Fruit fly (Drosophila melanogaster) whole organism, wandering third instar larva: ENCODE data around the gene Cyp4d2.

Source experiments
- Abd-B ChIP-seq: fragments of >200 bp; optimal IDR thresholded peaks from 2 replicates; lab custom pipeline; 2017; ENCODE audit warnings: missing biosample characterization, missing genetic modification characterization
- CG32264 ChIP-seq: fragments of 200-800 bp; sonication (Bioruptor generic); optimal IDR thresholded peaks from 2 replicates; lab custom pipeline; 2016; ENCODE audit warnings: missing biosample characterization, missing genetic modification characterization
- CG9705 ChIP-seq: fragments of 200-800 bp; sonication (Bioruptor generic); optimal IDR thresholded peaks from 2 replicates; lab custom pipeline; 2018; ENCODE audit warnings: missing biosample characterization, mild to moderate bottlenecking, missing genetic modification characterization
- CrebA ChIP-seq: fragments of 200-800 bp; sonication (Bioruptor generic); optimal IDR thresholded peaks from 2 replicates; lab custom pipeline; 2016; ENCODE audit warnings: missing biosample characterization, mild to moderate bottlenecking, missing genetic modification characterization, borderline replicate concordance
- Dfd ChIP-seq: fragments of >200 bp; optimal IDR thresholded peaks from 2 replicates; lab custom pipeline; 2017; ENCODE audit warnings: missing biosample characterization, missing genetic modification characterization
- HLH106 ChIP-seq: fragments of 200-800 bp; optimal IDR thresholded peaks from 3 replicates; lab custom pipeline; 2019; ENCODE audit warnings: missing biosample characterization, mild to moderate bottlenecking, missing genetic modification characterization, moderate library complexity
- Hr78 ChIP-seq: fragments of >200 bp; optimal IDR thresholded peaks from 2 replicates; lab custom pipeline; 2017; ENCODE audit warnings: missing biosample characterization, missing genetic modification characterization
- Hr83 ChIP-seq: fragments of 200-300 bp; sonication (Bioruptor generic); optimal IDR thresholded peaks from 2 replicates; lab custom pipeline; 2016; ENCODE audit warnings: missing biosample characterization, mild to moderate bottlenecking, missing genetic modification characterization, moderate library complexity; ENCODE audit not compliant: poor library complexity, severe bottlenecking
- Jra ChIP-seq: sonication (Bioruptor generic); optimal IDR thresholded peaks from 2 replicates; lab custom pipeline; 2016; ENCODE audit warnings: missing biosample characterization, missing genetic modification characterization
- OdsH ChIP-seq: fragments of 200-800 bp; sonication (Bioruptor generic); optimal IDR thresholded peaks from 2 replicates; lab custom pipeline; 2016; ENCODE audit warnings: missing biosample characterization, mild to moderate bottlenecking, missing genetic modification characterization
- Rel ChIP-seq, 2 experiments: fragments of 200-800 bp; sonication (Bioruptor generic) in 1 of 2; optimal IDR thresholded peaks; 2 replicates in 1 of 2; 3 replicates in 1 of 2; lab custom pipeline; 2016 to 2019; ENCODE audit warnings: mild to moderate bottlenecking in 2 of 2, missing biosample characterization in 2 of 2, missing genetic modification characterization in 2 of 2, moderate library complexity in 1 of 2
- Sp1 ChIP-seq: fragments of 200-800 bp; sonication (Bioruptor generic); optimal IDR thresholded peaks from 3 replicates; lab custom pipeline; 2019; ENCODE audit warnings: missing biosample characterization, mild to moderate bottlenecking, missing genetic modification characterization, moderate library complexity
- Vsx2 ChIP-seq: fragments of 200-300, 225-300 bp; sonication (Bioruptor generic); optimal IDR thresholded peaks from 2 replicates; lab custom pipeline; 2018; ENCODE audit warnings: missing biosample characterization, missing genetic modification characterization; ENCODE audit not compliant: partially characterized antibody
- br ChIP-seq: fragments of 200-800 bp; sonication (Bioruptor generic); optimal IDR thresholded peaks from 2 replicates; lab custom pipeline; 2016; ENCODE audit warnings: missing biosample characterization, missing genetic modification characterization
- dl ChIP-seq, 2 experiments: fragments of 175-275, 200-275 bp in 1 of 2; fragments of 200-275 bp in 1 of 2; sonication (Bioruptor generic); optimal IDR thresholded peaks; lab custom pipeline; 2018; ENCODE audit warnings: mild to moderate bottlenecking in 2 of 2, missing biosample characterization in 2 of 2, missing genetic modification characterization in 2 of 2, moderate library complexity in 2 of 2; ENCODE audit not compliant: partially characterized antibody in 2 of 2, insufficient read depth in 1 of 2
- dmrt93B ChIP-seq: fragments of 200-800 bp; sonication (Bioruptor generic); optimal IDR thresholded peaks from 2 replicates; lab custom pipeline; 2018; ENCODE audit warnings: missing biosample characterization, mild to moderate bottlenecking, missing genetic modification characterization
- dsf ChIP-seq: sonication (Bioruptor generic); optimal IDR thresholded peaks from 2 replicates; lab custom pipeline; 2016; ENCODE audit warnings: missing biosample characterization, missing genetic modification characterization, borderline replicate concordance
- ey ChIP-seq: fragments of 200-800 bp; sonication (Bioruptor generic); optimal IDR thresholded peaks from 2 replicates; lab custom pipeline; 2016; ENCODE audit warnings: missing biosample characterization, missing genetic modification characterization
- foxo ChIP-seq, 2 experiments: fragments of 200-800 bp; sonication (Bioruptor generic); optimal IDR thresholded peaks; 2 replicates in 1 of 2; 3 replicates in 1 of 2; lab custom pipeline; 2016 to 2017; ENCODE audit warnings: missing biosample characterization in 2 of 2, missing genetic modification characterization in 2 of 2
- fru ChIP-seq: fragments of 200-800 bp; sonication (Bioruptor generic); optimal IDR thresholded peaks from 3 replicates; lab custom pipeline; 2016; ENCODE audit warnings: missing biosample characterization, mild to moderate bottlenecking, missing genetic modification characterization
- h ChIP-seq: fragments of 200-800 bp; sonication (Bioruptor generic); optimal IDR thresholded peaks from 3 replicates; lab custom pipeline; 2016; ENCODE audit warnings: missing biosample characterization, mild to moderate bottlenecking, missing genetic modification characterization
- lola ChIP-seq: fragments of >200 bp; optimal IDR thresholded peaks from 2 replicates; lab custom pipeline; 2017; ENCODE audit warnings: missing biosample characterization, missing genetic modification characterization
- pan ChIP-seq: fragments of >200 bp; optimal IDR thresholded peaks from 2 replicates; lab custom pipeline; 2017
- psq ChIP-seq: fragments of 200-800 bp; sonication (Bioruptor generic); optimal IDR thresholded peaks from 3 replicates; lab custom pipeline; 2017; ENCODE audit warnings: missing biosample characterization, mild to moderate bottlenecking, missing genetic modification characterization, moderate library complexity
- rgr ChIP-seq: fragments of 200-800 bp; sonication (Bioruptor generic); optimal IDR thresholded peaks from 3 replicates; lab custom pipeline; 2016; ENCODE audit warnings: missing biosample characterization, mild to moderate bottlenecking, missing genetic modification characterization
- tai ChIP-seq: sonication (Bioruptor generic); optimal IDR thresholded peaks from 2 replicates; lab custom pipeline; 2016; ENCODE audit warnings: missing biosample characterization, missing genetic modification characterization
- usp ChIP-seq: fragments of >200 bp; optimal IDR thresholded peaks from 2 replicates; lab custom pipeline; 2017; ENCODE audit warnings: missing biosample characterization, missing genetic modification characterization
- woc ChIP-seq: sonication (Bioruptor generic); optimal IDR thresholded peaks from 2 replicates; lab custom pipeline; 2016; ENCODE audit warnings: missing biosample characterization, mild to moderate bottlenecking, missing genetic modification characterization

Cyp4d2 gene

dm6 chrX:2196086-2196732 lies 20.4 kb downstream of the Cyp4d2 start (continued):
- TF ChIP-seq dmrt93B (peak; percentile 52), dl (GFP tag; optimal IDR thresholded peaks at IDR 0.05; lab: Kevin White, UChicago; ENCODE audit: insufficient read depth in 1 of 2, partially characterized antibody in 2 of 2) (no peak), CG9705 (GFP tag; lab: Kevin White, UChicago) (no peak), ey (GFP tag; lab: Kevin White, UChicago) (peak; percentile 85), CrebA (GFP tag; lab: Kevin White, UChicago) (no peak), CG32264 (no peak), Hr78 (no peak), lola (GFP tag; lab: Kevin White, UChicago) (no peak)

dm6 chrX:2197414-2198271 lies 21.8 kb downstream of the Cyp4d2 start:
- TF ChIP-seq Jra (GFP tag; lab: Kevin White, UChicago) (no peak), fru (GFP tag; lab: Kevin White, UChicago) (peak; percentile 17), usp (GFP tag; lab: Kevin White, UChicago) (no peak), br (peak; percentile 19), Rel (GFP tag; optimal IDR thresholded peaks at IDR 0.05; lab: Kevin White, UChicago) (no peak), Rel (tag; optimal IDR thresholded peaks at IDR 0.05; lab: Kevin White, UChicago) (peak; percentile 97), psq (GFP tag; lab: Kevin White, UChicago) (no peak), h (GFP tag; lab: Kevin White, UChicago) (peak; percentile 33), Sp1 (GFP tag; lab: Kevin White, UChicago) (peak; percentile 28), HLH106 (tag; lab: Kevin White, UChicago) (peak; percentile 3), Hr83 (GFP tag; lab: Kevin White, UChicago) (no peak), CG32264 (no peak)

- TF ChIP-seq dsf (GFP tag; lab: Kevin White, UChicago), result no peak
- no peak for TF ChIP-seq Rel (GFP tag; optimal IDR thresholded peaks at IDR 0.05; lab: Kevin White, UChicago)
- TF ChIP-seq Rel (tag; optimal IDR thresholded peaks at IDR 0.05; lab: Kevin White, UChicago), result peak; percentile 50
These were observed 22.4 kb downstream of the Cyp4d2 start for dm6 chrX:2198272-2198571.

- TF ChIP-seq Hr83 (GFP tag; lab: Kevin White, UChicago) (no peak), br (no peak), dsf (GFP tag; lab: Kevin White, UChicago) (no peak), Vsx2 (no peak), h (GFP tag; lab: Kevin White, UChicago) (peak; percentile 22)
- TF ChIP-seq, all 38 proteins: peak for 1
These were observed 23.5 kb downstream of the Cyp4d2 start for dm6 chrX:2199303-2199702.

- no peak for TF ChIP-seq Sp1 (GFP tag; lab: Kevin White, UChicago)
- TF ChIP-seq h (GFP tag; lab: Kevin White, UChicago), result no peak
- no peak for TF ChIP-seq Abd-B (GFP tag; lab: Kevin White, UChicago)
- TF ChIP-seq OdsH, result no peak
- no peak for TF ChIP-seq Dfd (GFP tag; lab: Kevin White, UChicago)
- no peak for TF ChIP-seq lola (GFP tag; lab: Kevin White, UChicago)
- no peak for TF ChIP-seq rgr
- no peak for TF ChIP-seq tai
- no peak for TF ChIP-seq CG32264
- TF ChIP-seq Jra (GFP tag; lab: Kevin White, UChicago), result no peak
- no peak for TF ChIP-seq fru (GFP tag; lab: Kevin White, UChicago)
- TF ChIP-seq woc (GFP tag; lab: Kevin White, UChicago), result no peak
- no peak for TF ChIP-seq pan (lab: Kevin White, UChicago)
- no peak for TF ChIP-seq foxo (GFP tag; optimal IDR thresholded peaks at IDR 0.05; lab: Kevin White, UChicago)
These were observed 28.0 kb downstream of the Cyp4d2 start, which contains the start of gene FarO for dm6 chrX:2203766-2204165. FarO (minus strand) TSS chrX:2203866.
